Fruit fly (Drosophila melanogaster): ENCODE data around the gene CG14397.

DNA sequence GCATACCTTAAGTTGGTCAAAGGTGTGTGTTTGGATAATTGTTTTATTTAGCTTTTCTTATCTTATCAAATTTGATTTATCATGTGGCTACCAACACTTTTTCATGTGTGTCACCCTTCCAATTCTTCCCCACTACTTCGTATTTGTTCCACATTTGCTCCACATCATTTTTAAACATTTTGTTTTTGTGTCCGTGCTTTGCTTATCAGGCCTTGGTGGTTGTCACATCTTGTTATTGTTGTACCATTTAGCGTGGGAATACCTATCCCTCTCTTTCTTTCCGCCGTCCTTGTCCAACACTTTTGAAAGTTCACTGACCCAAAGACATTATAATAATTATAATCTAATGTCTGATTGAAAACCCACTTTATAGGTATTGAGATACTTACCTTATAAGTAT is 37.4 kb upstream of the CG14397 start:
- TF ChIP-seq ttk (optimal IDR thresholded peaks at IDR 0.05), result no peak
- no peak for TF ChIP-seq psq (optimal IDR thresholded peaks at IDR 0.05)
- no peak for TF ChIP-seq h (optimal IDR thresholded peaks at IDR 0.05)
- TF ChIP-seq insv (optimal IDR thresholded peaks at IDR 0.05), result no peak
